Worm (Caenorhabditis elegans) whole organism, L3 larva: ENCODE data around the gene tsp-16.

Source experiments
- aly-2 ChIP-seq: fragments of 150-350 bp; optimal IDR thresholded peaks from 2 replicates; lab custom pipeline; 2014; ENCODE audit warnings: missing biosample characterization, missing genetic modification characterization
- ama-1 ChIP-seq: fragments of 150-350 bp; optimal IDR thresholded peaks from 2 replicates; lab custom pipeline; 2018
- ceh-28 ChIP-seq: fragments of 150-350 bp; optimal IDR thresholded peaks from 2 replicates; lab custom pipeline; 2014; ENCODE audit warnings: missing biosample characterization, missing genetic modification reagents, missing genetic modification characterization
- daf-12 ChIP-seq: fragments of 150-350 bp; optimal IDR thresholded peaks from 2 replicates; lab custom pipeline; 2014; ENCODE audit warnings: missing biosample characterization, missing genetic modification reagents, missing genetic modification characterization
- egl-5 ChIP-seq: fragments of 150-350 bp; optimal IDR thresholded peaks from 2 replicates; lab custom pipeline; 2017; ENCODE audit warnings: missing biosample characterization, missing genetic modification reagents, missing genetic modification characterization, inconsistent platforms
- elt-1 ChIP-seq: fragments of 150-350 bp; optimal IDR thresholded peaks from 2 replicates; lab custom pipeline; 2014; ENCODE audit warnings: missing biosample characterization, missing genetic modification characterization
- elt-2 ChIP-seq: sonication (generic microtip); optimal IDR thresholded peaks from 2 replicates; lab custom pipeline; 2016; ENCODE audit warnings: missing genetic modification reagents, mild to moderate bottlenecking, missing genetic modification characterization, missing compliant biosample characterization
- elt-3 ChIP-seq, 3 experiments: fragments of 150-350 bp in 1 of 3; sonication (generic microtip) in 2 of 3; optimal IDR thresholded peaks; 2 replicates in 2 of 3; 4 replicates in 1 of 3; lab custom pipeline; 2014 to 2017; ENCODE audit warnings: missing biosample characterization in 3 of 3, missing genetic modification characterization in 3 of 3
- fkh-2 ChIP-seq: fragments of 150-350 bp; optimal IDR thresholded peaks from 2 replicates; lab custom pipeline; 2014; ENCODE audit warnings: missing biosample characterization, missing genetic modification reagents, missing genetic modification characterization
- lin-15B ChIP-seq: fragments of 150-350 bp; optimal IDR thresholded peaks from 2 replicates; lab custom pipeline; 2014; ENCODE audit warnings: missing biosample characterization, missing genetic modification characterization
- lsy-12 ChIP-seq: sonication (generic microtip); optimal IDR thresholded peaks from 2 replicates; lab custom pipeline; 2016; ENCODE audit warnings: mild to moderate bottlenecking, missing genetic modification characterization, missing compliant biosample characterization
- mml-1 ChIP-seq: fragments of 150-350 bp; sonication (generic microtip); optimal IDR thresholded peaks from 3 replicates; lab custom pipeline; 2014; ENCODE audit warnings: missing biosample characterization, missing genetic modification characterization
- nfya-1 ChIP-seq: sonication (generic microtip); optimal IDR thresholded peaks from 2 replicates; lab custom pipeline; 2017; ENCODE audit warnings: missing genetic modification characterization, mild to moderate bottlenecking, missing compliant biosample characterization, antibody characterized with exemption, moderate library complexity; ENCODE audit not compliant: insufficient read depth
- nhr-43 ChIP-seq: sonication (generic microtip); optimal IDR thresholded peaks from 2 replicates; lab custom pipeline; 2016; ENCODE audit warnings: mild to moderate bottlenecking, missing genetic modification characterization, missing compliant biosample characterization; ENCODE audit not compliant: poor library complexity, severe bottlenecking
- nhr-67 ChIP-seq: fragments of 150-350 bp; optimal IDR thresholded peaks from 2 replicates; lab custom pipeline; 2014; ENCODE audit warnings: missing biosample characterization, missing genetic modification characterization
- nhr-76 ChIP-seq: fragments of 150-350 bp; sonication (generic microtip); optimal IDR thresholded peaks from 5 replicates; lab custom pipeline; 2014; ENCODE audit warnings: missing biosample characterization, missing genetic modification characterization
- nhr-77 ChIP-seq: fragments of 150-350 bp; optimal IDR thresholded peaks from 2 replicates; lab custom pipeline; 2014; ENCODE audit warnings: missing biosample characterization, missing genetic modification characterization
- pha-4 ChIP-seq: fragments of 150-350 bp; optimal IDR thresholded peaks from 2 replicates; lab custom pipeline; 2014; ENCODE audit warnings: missing biosample characterization, missing genetic modification reagents, missing genetic modification characterization
- pqm-1 ChIP-seq: fragments of 150-350 bp; optimal IDR thresholded peaks from 2 replicates; lab custom pipeline; 2017; ENCODE audit warnings: missing biosample characterization, missing genetic modification characterization, inconsistent platforms
- sea-2 ChIP-seq: fragments of 150-350 bp; sonication (generic microtip); optimal IDR thresholded peaks from 4 replicates; lab custom pipeline; 2014; ENCODE audit warnings: missing biosample characterization, missing genetic modification reagents, missing genetic modification characterization
- snpc-4 ChIP-seq: fragments of 150-350 bp; optimal IDR thresholded peaks from 2 replicates; lab custom pipeline; 2014; ENCODE audit warnings: missing biosample characterization, missing genetic modification characterization
- zag-1 ChIP-seq: fragments of 150-350 bp; optimal IDR thresholded peaks from 2 replicates; lab custom pipeline; 2014; ENCODE audit warnings: missing biosample characterization, missing genetic modification characterization

The tsp-16 gene

DNA sequence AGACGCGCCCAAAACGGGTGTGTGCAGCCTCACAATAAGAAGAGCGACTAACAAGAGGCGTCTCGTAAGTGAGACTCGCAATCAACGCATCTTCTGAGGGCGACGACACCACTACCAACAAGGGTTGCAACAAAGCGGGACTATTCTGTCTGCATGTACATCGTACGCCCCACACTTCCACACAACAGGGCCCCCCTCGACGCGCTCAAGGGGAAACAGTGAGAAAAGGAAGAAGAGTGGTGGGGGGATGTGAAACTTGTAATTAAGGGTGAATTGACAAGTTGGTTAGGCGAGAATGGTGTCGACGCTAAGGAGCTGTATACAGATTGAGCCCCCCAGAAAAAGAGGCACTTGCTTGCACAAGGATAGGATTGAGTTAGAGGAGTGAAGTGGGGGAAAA lies 43.1 kb downstream of the tsp-16 start:
- TF ChIP-seq nhr-77 (no peak), nhr-43 (no peak), ama-1 (lab: Kevin White, UChicago) (no peak), nfya-1 (tag; lab: Kevin White, UChicago) (no peak), egl-5 (tag; lab: Kevin White, UChicago) (no peak), elt-1 (no peak), pha-4 (no peak), fkh-2 (no peak), lsy-12 (tag; lab: Kevin White, UChicago) (no peak), ceh-28 (tag; lab: Kevin White, UChicago) (no peak), elt-3 (tag; optimal IDR thresholded peaks at IDR 0.05; lab: Kevin White, UChicago) (no peak), snpc-4 (tag; lab: Kevin White, UChicago) (no peak)

DNA sequence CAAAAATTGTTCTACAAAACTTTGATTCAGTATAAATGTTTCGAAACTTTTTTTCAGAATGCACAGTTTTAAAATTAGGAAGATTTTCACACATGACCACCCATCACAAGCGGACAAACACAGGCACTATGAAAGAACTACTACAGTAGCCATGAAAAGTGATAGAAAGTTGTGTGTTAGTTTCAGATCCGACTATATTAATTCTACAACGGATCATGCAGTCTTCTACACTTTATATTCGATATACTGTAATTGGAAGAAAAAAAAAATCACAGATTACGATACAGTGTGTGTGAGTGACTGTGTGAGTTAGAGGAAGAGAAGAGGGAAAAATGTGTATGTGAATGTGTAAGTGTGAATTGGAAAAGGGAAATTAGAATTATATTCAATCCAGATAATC lies 49.6 kb downstream of the tsp-16 start:
- TF ChIP-seq egl-5 (tag; lab: Kevin White, UChicago): no peak
- TF ChIP-seq snpc-4 (tag; lab: Kevin White, UChicago): no peak
- no peak for TF ChIP-seq mml-1
- no peak for TF ChIP-seq nhr-43
- no peak for TF ChIP-seq aly-2 (tag; lab: Kevin White, UChicago)
- no peak for TF ChIP-seq daf-12 (tag; lab: Kevin White, UChicago)
- no peak for TF ChIP-seq sea-2 (GFP tag; lab: Kevin White, UChicago)
- TF ChIP-seq nhr-76: no peak
- no peak for TF ChIP-seq elt-2 (tag; lab: Kevin White, UChicago)
- TF ChIP-seq zag-1: no peak
- no peak for TF ChIP-seq lin-15B (tag; lab: Kevin White, UChicago)
- no peak for TF ChIP-seq pqm-1 (tag; lab: Kevin White, UChicago)
- no peak for TF ChIP-seq elt-3 (tag; optimal IDR thresholded peaks at IDR 0.05; lab: Kevin White, UChicago)
- no peak for TF ChIP-seq nhr-67
